Worm (Caenorhabditis elegans): ENCODE measurements around the gene try-5.

try-5 gene

DNA sequence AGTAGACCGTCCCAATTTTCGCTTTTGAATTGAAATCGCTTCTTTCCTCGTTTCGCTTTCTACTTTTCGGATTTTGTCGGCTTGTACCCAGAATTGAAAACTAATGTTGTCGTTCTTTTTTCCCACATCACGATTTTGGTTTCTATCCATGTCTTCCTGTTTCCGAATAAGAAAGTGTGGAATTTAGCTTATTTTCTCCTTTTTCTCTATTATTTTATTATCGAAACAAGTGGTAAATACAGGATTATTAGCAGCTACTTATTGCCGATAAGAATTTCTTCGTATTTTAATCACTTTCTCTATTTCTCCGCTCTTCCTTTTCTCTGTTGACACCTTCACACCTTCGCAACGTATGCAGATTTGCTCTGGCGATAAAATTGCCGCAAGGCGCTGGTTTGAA is 38.1 kb downstream of the try-5 start:
- TF ChIP-seq nhr-6 (tag; optimal IDR thresholded peaks at IDR 0.05) (no peak), nhr-21 (tag; optimal IDR thresholded peaks at IDR 0.05) (no peak)

DNA sequence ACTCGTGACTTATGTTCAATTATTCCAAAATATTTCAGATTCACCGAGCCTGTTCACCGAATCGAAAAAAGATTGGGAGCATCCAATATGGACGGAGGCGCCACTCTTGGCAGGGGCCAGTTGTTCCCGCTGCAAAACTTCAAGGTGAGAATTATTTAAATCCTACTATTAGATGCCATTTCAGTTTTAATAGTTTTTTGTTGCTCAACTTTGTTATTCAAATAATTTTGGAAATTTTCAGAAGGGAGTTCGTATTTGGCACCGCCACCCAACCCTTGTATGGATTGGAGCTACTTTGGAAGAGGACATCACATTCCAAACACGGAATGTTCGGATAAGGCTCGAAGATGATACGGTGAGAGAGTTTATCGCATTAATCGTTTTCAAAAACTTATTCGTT is 39.3 kb downstream of the try-5 start, which contains the start of gene hum-2:
Gene hum-2, plus strand, starts transcription at position 33 of the 400 bp plus-strand sequence.
- no peak for TF ChIP-seq R02D3.7 (tag; optimal IDR thresholded peaks at IDR 0.05)
- no peak for TF ChIP-seq ama-1 (optimal IDR thresholded peaks at IDR 0.05)
- no peak for TF ChIP-seq crh-2 (tag; optimal IDR thresholded peaks at IDR 0.05)
- no peak for TF ChIP-seq ceh-16 (tag; optimal IDR thresholded peaks at IDR 0.05)
- no peak for TF ChIP-seq nhr-6 (tag; optimal IDR thresholded peaks at IDR 0.05)
- no peak for TF ChIP-seq elt-1 (tag; optimal IDR thresholded peaks at IDR 0.05)
- no peak for TF ChIP-seq unc-39 (tag; optimal IDR thresholded peaks at IDR 0.05)
- TF ChIP-seq nhr-11 (tag; optimal IDR thresholded peaks at IDR 0.05): no peak
- TF ChIP-seq nhr-25 (tag; optimal IDR thresholded peaks at IDR 0.05): no peak
- TF ChIP-seq egl-27 (tag; optimal IDR thresholded peaks at IDR 0.05): no peak
- TF ChIP-seq blmp-1 (tag; optimal IDR thresholded peaks at IDR 0.05; ENCODE audit: insufficient read depth): no peak
- TF ChIP-seq nhr-12 (tag; optimal IDR thresholded peaks at IDR 0.05): no peak
- no peak for TF ChIP-seq nhr-23 (tag; optimal IDR thresholded peaks at IDR 0.05)
- no peak for TF ChIP-seq ztf-11 (tag; optimal IDR thresholded peaks at IDR 0.05)
- TF ChIP-seq sem-4 (tag; optimal IDR thresholded peaks at IDR 0.05): no peak
- TF ChIP-seq ztf-4 (tag; optimal IDR thresholded peaks at IDR 0.05): no peak
- TF ChIP-seq dmd-4 (tag; optimal IDR thresholded peaks at IDR 0.05): no peak
- no peak for TF ChIP-seq unc-62 (GFP tag; optimal IDR thresholded peaks at IDR 0.05)
- no peak for TF ChIP-seq gmeb-1 (tag; optimal IDR thresholded peaks at IDR 0.05)

ce11 chrV:9391959-9392358 is 45.1 kb downstream of the try-5 start:
- peak; percentile 95 for TF ChIP-seq snpc-4 (tag; optimal IDR thresholded peaks at IDR 0.05)
- TF ChIP-seq elt-3 (tag; optimal IDR thresholded peaks at IDR 0.05): no peak

- TF ChIP-seq nhr-25 (tag; optimal IDR thresholded peaks at IDR 0.05) (peak; percentile 35), C34F6.9 (tag; optimal IDR thresholded peaks at IDR 0.05) (no peak)
Measured at ce11 chrV:9394938-9395639, 48.2 kb downstream of the try-5 start.
